Fruit fly (Drosophila melanogaster) ovary, adult (tissue): ENCODE results near the gene Lsp2.

Experiments used
- CG17801 ChIP-seq: fragments of 200-800 bp; optimal IDR thresholded peaks from 2 replicates; lab custom pipeline; 2019; ENCODE audit warnings: missing biosample characterization, mild to moderate bottlenecking, missing genetic modification characterization, moderate library complexity; ENCODE audit not compliant: partially characterized antibody

Gene Lsp2

dm6 chr3L:12096799-12097662, 32.2 kb upstream of the Lsp2 start:
- no peak for TF ChIP-seq CG17801 (GFP tag; lab: Kevin White, UChicago)

DNA sequence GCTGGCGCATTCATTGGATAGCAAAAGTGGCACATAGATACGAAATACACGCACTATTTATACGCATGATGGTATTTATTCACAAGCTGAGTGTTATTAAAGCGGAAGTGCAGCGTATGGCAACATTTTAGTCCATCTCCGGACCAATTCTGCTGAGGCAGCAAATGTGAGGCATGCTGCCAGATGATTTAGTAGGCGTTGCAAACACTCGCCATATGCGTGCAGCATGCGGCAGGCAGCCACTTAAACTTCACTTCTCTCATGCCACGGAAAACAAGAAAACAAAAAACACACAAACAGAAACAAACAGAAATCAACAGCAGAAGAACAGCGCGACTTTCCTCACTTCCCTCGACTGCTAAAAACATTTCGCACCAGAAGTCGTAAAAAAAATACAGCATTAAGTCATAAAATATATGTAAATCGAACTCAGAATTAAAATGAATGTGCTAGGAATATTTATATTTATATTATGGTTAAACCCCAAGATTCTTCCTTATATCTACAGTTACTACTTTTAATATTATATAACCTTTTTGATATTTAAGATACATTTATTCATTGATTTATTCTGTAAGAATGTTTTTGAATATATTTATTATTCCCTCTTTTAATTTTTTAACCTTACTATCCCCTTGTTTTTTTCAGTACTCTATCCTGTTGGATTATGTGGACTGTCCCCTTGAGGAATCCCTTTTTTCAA, 29.7 kb upstream of the Lsp2 start:
- TF ChIP-seq CG17801 (GFP tag; lab: Kevin White, UChicago): no peak

DNA sequence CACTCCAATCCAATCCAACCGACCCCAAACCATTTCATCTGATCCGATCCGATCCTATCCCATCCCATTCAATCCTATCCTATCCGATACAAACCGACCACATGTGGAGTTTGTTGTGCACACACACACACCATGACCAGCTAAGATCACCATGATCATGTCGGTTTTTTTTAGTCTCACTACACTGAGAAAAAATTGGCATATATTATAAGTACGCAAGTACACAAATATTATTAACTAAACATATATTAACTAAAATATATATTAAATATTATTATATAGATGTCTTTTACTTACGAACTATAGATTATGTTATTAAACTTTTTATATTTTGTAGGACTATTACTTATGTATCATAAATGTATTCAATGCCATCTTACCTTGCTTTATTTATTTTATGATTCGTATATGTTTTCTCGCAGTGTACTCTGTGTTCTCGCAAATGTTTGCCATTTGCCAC, 27.2 kb upstream of the Lsp2 start:
- TF ChIP-seq CG17801 (GFP tag; lab: Kevin White, UChicago): no peak

- no peak for TF ChIP-seq CG17801 (GFP tag; lab: Kevin White, UChicago)
These were observed 21.8 kb upstream of the Lsp2 start for dm6 chr3L:12107378-12107777.

DNA sequence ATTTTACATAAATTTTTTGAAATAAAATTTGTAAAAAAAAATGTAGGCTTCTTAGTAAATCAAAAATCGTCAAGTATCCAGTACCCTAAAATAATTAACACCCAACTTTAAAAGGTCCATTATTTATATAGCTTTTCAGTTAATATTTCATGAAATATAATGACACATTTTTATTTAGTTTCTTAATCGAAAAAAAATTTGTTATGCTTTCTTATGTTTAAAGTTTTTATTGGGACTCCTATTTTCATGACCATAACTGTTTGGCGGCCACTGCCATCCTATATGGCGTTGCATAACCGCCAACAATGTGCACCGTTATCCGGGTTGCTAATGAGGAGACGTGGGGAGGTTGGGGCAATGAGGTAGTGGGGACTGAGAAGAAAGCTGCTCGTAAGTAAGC, 20.7 kb upstream of the Lsp2 start:
- TF ChIP-seq CG17801 (GFP tag; lab: Kevin White, UChicago): no peak

- no peak for TF ChIP-seq CG17801 (GFP tag; lab: Kevin White, UChicago)
These were observed 20.1 kb upstream of the Lsp2 start for dm6 chr3L:12109045-12109632.

- peak; percentile 77 for TF ChIP-seq CG17801 (GFP tag; lab: Kevin White, UChicago)
These were observed 17.9 kb upstream of the Lsp2 start for dm6 chr3L:12111081-12111958.

DNA sequence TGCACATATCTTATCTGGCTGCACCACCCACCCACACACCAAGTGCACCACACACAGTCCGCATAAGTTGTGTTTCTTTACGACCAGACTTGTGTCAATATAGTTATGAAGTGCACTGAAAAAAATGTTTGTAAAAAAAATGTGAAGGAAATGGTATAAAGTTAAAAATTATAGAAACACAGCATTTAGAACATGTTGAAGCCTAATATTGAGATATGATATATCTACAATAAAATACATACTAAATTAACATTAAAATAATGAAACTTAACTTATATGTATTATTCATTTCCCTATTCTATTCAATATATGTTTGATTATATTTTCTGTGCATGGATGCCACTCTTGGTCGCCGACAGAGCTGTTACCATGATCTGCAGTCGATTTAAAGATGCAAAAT, 16.2 kb upstream of the Lsp2 start:
- no peak for TF ChIP-seq CG17801 (GFP tag; lab: Kevin White, UChicago)

DNA sequence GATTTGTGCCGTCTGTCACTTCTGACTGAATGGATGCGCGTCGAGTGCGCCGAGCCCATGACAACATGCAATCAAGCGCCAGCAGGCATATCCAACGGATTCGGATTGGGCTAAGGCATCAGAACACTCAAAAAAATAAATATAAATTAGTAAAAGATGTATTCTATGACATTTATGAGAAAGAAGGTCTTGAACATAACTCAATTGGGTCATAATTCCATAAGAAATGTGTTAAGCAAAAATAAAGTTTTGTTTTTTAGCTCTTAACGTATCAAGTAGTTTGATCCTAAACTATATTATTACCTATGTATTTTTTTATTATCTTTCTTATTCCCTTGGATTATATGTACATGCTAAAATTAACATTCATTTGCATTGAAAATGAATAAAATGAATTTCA, 15.6 kb upstream of the Lsp2 start:
- TF ChIP-seq CG17801 (GFP tag; lab: Kevin White, UChicago): no peak

DNA sequence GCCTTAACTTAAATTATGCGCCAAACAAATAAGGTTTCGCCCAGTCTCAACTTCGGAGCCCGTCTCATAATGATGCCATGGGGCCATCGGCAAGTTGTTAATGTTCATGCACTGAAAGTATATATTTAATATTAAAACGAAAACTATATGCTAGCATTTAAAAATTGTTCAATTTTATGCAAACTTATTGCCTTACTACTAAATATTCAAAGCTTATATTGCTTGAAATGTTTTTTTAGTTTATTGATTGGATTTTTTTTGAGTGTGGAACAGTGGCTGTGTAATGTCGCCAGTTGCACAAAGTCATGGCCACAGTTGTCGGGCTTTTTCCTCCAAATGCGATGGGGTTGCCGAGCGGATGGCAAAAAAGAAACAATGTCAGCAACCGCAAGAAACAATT, 15.0 kb upstream of the Lsp2 start:
- no peak for TF ChIP-seq CG17801 (GFP tag; lab: Kevin White, UChicago)

DNA sequence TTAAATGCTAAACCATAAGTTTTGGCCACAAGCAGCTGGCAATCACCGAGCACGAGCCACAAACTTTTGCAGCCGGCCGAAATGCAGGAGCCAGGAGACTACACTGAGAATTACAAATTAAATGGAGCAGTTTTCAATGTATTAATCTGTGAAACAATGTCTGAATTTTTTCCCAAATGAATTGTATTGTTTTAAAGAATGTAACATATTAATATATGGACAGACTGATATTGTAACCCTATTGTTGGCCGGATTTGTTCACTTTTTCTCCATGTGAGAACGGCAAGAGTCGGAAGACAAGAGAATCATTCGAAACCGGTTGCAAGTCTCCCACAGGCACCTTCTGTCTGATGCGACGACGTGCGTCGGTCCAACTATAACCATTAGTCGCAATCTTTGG, 14.1 kb upstream of the Lsp2 start:
- no peak for TF ChIP-seq CG17801 (GFP tag; lab: Kevin White, UChicago)

DNA sequence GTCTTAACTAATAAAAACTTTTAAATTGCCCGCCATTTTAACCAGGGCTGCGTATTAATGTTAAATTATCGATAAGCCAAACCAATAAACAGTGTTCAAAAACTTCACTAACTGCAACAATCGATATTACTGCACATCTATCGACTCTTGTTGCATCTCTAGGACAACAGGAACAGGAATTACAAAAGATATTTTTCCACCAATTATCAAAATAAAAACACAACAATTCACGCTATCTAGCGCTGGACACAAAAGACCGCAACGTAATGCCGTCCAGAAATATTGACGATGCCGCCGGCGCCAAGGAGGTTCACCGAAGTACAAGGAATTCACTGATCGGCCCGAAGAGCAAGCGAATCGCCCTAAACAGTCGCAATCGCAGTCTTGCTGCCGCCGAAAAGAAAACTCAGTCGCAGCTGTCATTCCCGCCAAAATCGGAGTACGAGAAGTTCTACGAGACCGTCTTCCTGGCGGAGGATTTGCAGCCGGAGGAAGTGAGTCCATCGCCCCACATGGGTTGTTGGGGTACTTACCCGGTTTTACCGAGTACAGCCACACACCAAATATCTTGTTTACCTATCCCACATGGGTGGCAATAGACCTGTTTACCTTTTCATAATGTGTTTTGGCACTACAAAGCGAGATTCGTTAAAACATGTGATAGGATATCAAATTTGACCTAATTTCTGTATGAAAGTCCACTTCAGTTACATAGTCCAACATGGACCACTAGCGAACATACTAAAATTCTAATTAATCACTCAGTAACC, 13.0 kb upstream of the Lsp2 start, which contains the start of gene vers:
TSS of gene vers (plus strand) at position 136 of the 770 bp plus-strand sequence.
- peak; percentile 16 for TF ChIP-seq CG17801 (GFP tag; lab: Kevin White, UChicago)

dm6 chr3L:12118156-12118555, 11.0 kb upstream of the Lsp2 start, which contains the start of gene ssp:
ssp (plus strand) TSS chr3L:12118257.
- TF ChIP-seq CG17801 (GFP tag; lab: Kevin White, UChicago): peak; percentile 66

dm6 chr3L:12118631-12119030, 10.6 kb upstream of the Lsp2 start:
- no peak for TF ChIP-seq CG17801 (GFP tag; lab: Kevin White, UChicago)
